Worm (Caenorhabditis elegans): ENCODE measurements around the gene sre-26.

- no peak for TF ChIP-seq madf-10 (tag; optimal IDR thresholded peaks at IDR 0.05)
- TF ChIP-seq nhr-179 (tag; optimal IDR thresholded peaks at IDR 0.05): no peak
- TF ChIP-seq fkh-3 (tag; optimal IDR thresholded peaks at IDR 0.05): no peak
- TF ChIP-seq nfya-2 (GFP tag; IDR thresholded peaks at IDR 0.05): no peak
- no peak for TF ChIP-seq him-1 (tag; optimal IDR thresholded peaks at IDR 0.05)
- no peak for TF ChIP-seq F55B11.4 (tag; optimal IDR thresholded peaks at IDR 0.05; ENCODE audit: borderline replicate concordance, insufficient read depth)
- TF ChIP-seq rcor-1 (GFP tag; IDR thresholded peaks at IDR 0.05): no peak
- no peak for TF ChIP-seq B0035.1 (tag; optimal IDR thresholded peaks at IDR 0.05)
- TF ChIP-seq unc-62 (GFP tag; optimal IDR thresholded peaks at IDR 0.05): no peak
- no peak for TF ChIP-seq ama-1 (optimal IDR thresholded peaks at IDR 0.05)
- no peak for TF ChIP-seq ama-1 (GFP tag; optimal IDR thresholded peaks at IDR 0.05)
- no peak for TF ChIP-seq mcd-1 (GFP tag; IDR thresholded peaks at IDR 0.05)
Measured at ce11 chrII:12412417-12412816, 8.0 kb downstream of the sre-26 start, which contains the start of gene Y57A10C.1.

Measured in whole organism, young adult.